Worm (Caenorhabditis elegans) whole organism, L1 larva: ENCODE data around the gene abu-2.
"Not testable (repeated sequence)": the region's sequence is repeated elsewhere in the genome, so short reads cannot be mapped to it uniquely, and the experiment has no call there.

Experiments used
- C16A3.4 ChIP-seq: fragments of 150-350 bp; optimal IDR thresholded peaks from 2 replicates; lab custom pipeline; 2014; ENCODE audit warnings: missing biosample characterization, missing genetic modification characterization
- Y116A8C.19 ChIP-seq: sonication (generic microtip); optimal IDR thresholded peaks from 2 replicates; lab custom pipeline; 2016; ENCODE audit warnings: missing compliant biosample characterization, missing genetic modification characterization, borderline replicate concordance
- aly-2 ChIP-seq: fragments of 150-350 bp; optimal IDR thresholded peaks from 2 replicates; lab custom pipeline; 2014; ENCODE audit warnings: missing biosample characterization, missing genetic modification characterization
- blmp-1 ChIP-seq: fragments of 150-350 bp; optimal IDR thresholded peaks from 2 replicates; lab custom pipeline; 2014; ENCODE audit warnings: missing biosample characterization, missing genetic modification characterization
- ceh-82 ChIP-seq, 3 experiments: fragments of 150-350 bp in 1 of 3; sonication (generic microtip) in 2 of 3; optimal IDR thresholded peaks; 2 replicates each; lab custom pipeline; 2014 to 2017; ENCODE audit warnings: missing biosample characterization in 3 of 3, missing genetic modification characterization in 3 of 3
- ceh-90 ChIP-seq: sonication (generic microtip); optimal IDR thresholded peaks from 2 replicates; lab custom pipeline; 2016; ENCODE audit warnings: missing genetic modification characterization, missing compliant biosample characterization
- dpl-1 ChIP-seq, 3 experiments: fragments of 150-350 bp in 2 of 3; sonication (generic microtip) in 1 of 3; optimal IDR thresholded peaks; 2 replicates each; lab custom pipeline; 2014 to 2017; ENCODE audit warnings: missing biosample characterization in 3 of 3, missing genetic modification characterization in 3 of 3, missing genetic modification reagents in 3 of 3
- dsc-1 ChIP-seq: sonication (generic microtip); optimal IDR thresholded peaks from 2 replicates; lab custom pipeline; 2016; ENCODE audit warnings: mild to moderate bottlenecking, missing genetic modification characterization, missing compliant biosample characterization
- efl-1 ChIP-seq, 4 experiments: fragments of 150-350 bp; optimal IDR thresholded peaks in 3 of 4; peaks in 1 of 4; 1 replicate in 1 of 4; 2 replicates in 3 of 4; lab custom pipeline; 2014; ENCODE audit warnings: missing biosample characterization in 2 of 4, missing genetic modification characterization in 2 of 4, missing genetic modification reagents in 2 of 4
- elt-2 ChIP-seq: sonication (generic microtip); optimal IDR thresholded peaks from 2 replicates; lab custom pipeline; 2016; ENCODE audit warnings: missing genetic modification characterization, mild to moderate bottlenecking, inconsistent platforms, missing compliant biosample characterization, missing genetic modification reagents
- elt-3 ChIP-seq, 6 experiments: fragments of 150-350 bp in 1 of 6; sonication (generic microtip); optimal IDR thresholded peaks; 2 replicates each; lab custom pipeline; 2017 to 2018; ENCODE audit warnings: missing biosample characterization in 6 of 6, missing genetic modification characterization in 6 of 6, inconsistent platforms in 1 of 6
- ets-5 ChIP-seq: fragments of 200-800 bp; sonication (Bioruptor generic); IDR thresholded peaks from 2 replicates; pipeline ENCODE4 v1.3.6; 2022; ENCODE audit warnings: missing genetic modification characterization, missing compliant biosample characterization
- fkh-10 ChIP-seq: sonication (generic microtip); optimal IDR thresholded peaks from 2 replicates; lab custom pipeline; 2017; ENCODE audit warnings: missing biosample characterization, missing genetic modification reagents, missing genetic modification characterization
- fkh-4 ChIP-seq: sonication (generic microtip); optimal IDR thresholded peaks from 2 replicates; lab custom pipeline; 2016; ENCODE audit warnings: missing compliant biosample characterization, missing genetic modification characterization, borderline replicate concordance
- fkh-8 ChIP-seq: sonication (generic microtip); optimal IDR thresholded peaks from 2 replicates; lab custom pipeline; 2016; ENCODE audit warnings: mild to moderate bottlenecking, missing genetic modification characterization, missing compliant biosample characterization
- irx-1 ChIP-seq: sonication (generic microtip); optimal IDR thresholded peaks from 2 replicates; lab custom pipeline; 2016; ENCODE audit warnings: missing genetic modification characterization, missing compliant biosample characterization
- jun-1 ChIP-seq: fragments of 150-350 bp; optimal IDR thresholded peaks from 2 replicates; lab custom pipeline; 2014; ENCODE audit warnings: missing biosample characterization, missing genetic modification reagents, missing genetic modification characterization
- lin-14 ChIP-seq: fragments of 200-800 bp; sonication (Bioruptor generic); optimal IDR thresholded peaks from 2 replicates; lab custom pipeline; 2018; ENCODE audit warnings: mild to moderate bottlenecking, missing genetic modification characterization, moderate library complexity, missing compliant biosample characterization
- lin-15B ChIP-seq: fragments of 150-350 bp; sonication (generic microtip); optimal IDR thresholded peaks from 3 replicates; lab custom pipeline; 2014; ENCODE audit warnings: missing biosample characterization, missing genetic modification characterization
- lin-39 ChIP-seq: fragments of 150-350 bp; optimal IDR thresholded peaks from 2 replicates; lab custom pipeline; 2014; ENCODE audit warnings: missing biosample characterization, missing genetic modification reagents, missing genetic modification characterization
- lir-3 ChIP-seq: sonication (generic microtip); optimal IDR thresholded peaks from 2 replicates; lab custom pipeline; 2016; ENCODE audit warnings: mild to moderate bottlenecking, missing genetic modification characterization, moderate library complexity, missing compliant biosample characterization; ENCODE audit not compliant: poor library complexity
- mef-2 ChIP-seq: fragments of 150-350 bp; optimal IDR thresholded peaks from 2 replicates; lab custom pipeline; 2014; ENCODE audit warnings: missing biosample characterization, missing genetic modification characterization
- mep-1 ChIP-seq: fragments of 150-350 bp; optimal IDR thresholded peaks from 2 replicates; lab custom pipeline; 2014; ENCODE audit warnings: missing biosample characterization, missing genetic modification characterization
- nhr-237 ChIP-seq: fragments of 150-350 bp; optimal IDR thresholded peaks from 2 replicates; lab custom pipeline; 2014; ENCODE audit warnings: missing biosample characterization, missing genetic modification characterization
- nhr-47 ChIP-seq: sonication (generic microtip); optimal IDR thresholded peaks from 2 replicates; lab custom pipeline; 2016; ENCODE audit warnings: mild to moderate bottlenecking, missing genetic modification characterization, moderate library complexity, missing compliant biosample characterization
- nhr-77 ChIP-seq: fragments of 150-350 bp; optimal IDR thresholded peaks from 2 replicates; lab custom pipeline; 2014; ENCODE audit warnings: missing biosample characterization, missing genetic modification characterization
- nhr-85 ChIP-seq: sonication (generic microtip); peaks from one replicate; lab custom pipeline; 2016; ENCODE audit warnings: missing genetic modification characterization, inconsistent platforms, missing compliant biosample characterization
- pax-3 ChIP-seq: fragments of 200-800 bp; sonication (Bioruptor generic); optimal IDR thresholded peaks from 2 replicates; lab custom pipeline; 2018; ENCODE audit warnings: mild to moderate bottlenecking, missing genetic modification characterization, moderate library complexity, missing compliant biosample characterization
- pqm-1 ChIP-seq: sonication (generic microtip); optimal IDR thresholded peaks from 3 replicates; lab custom pipeline; 2017; ENCODE audit warnings: missing biosample characterization, missing genetic modification characterization
- rnt-1 ChIP-seq: sonication (generic microtip); optimal IDR thresholded peaks from 2 replicates; lab custom pipeline; 2016; ENCODE audit warnings: mild to moderate bottlenecking, missing genetic modification characterization, moderate library complexity, missing compliant biosample characterization
- skn-1 ChIP-seq: fragments of 150-350 bp; optimal IDR thresholded peaks from 2 replicates; lab custom pipeline; 2014; ENCODE audit warnings: missing biosample characterization, missing genetic modification characterization
- snpc-4 ChIP-seq: fragments of 150-350 bp; optimal IDR thresholded peaks from 2 replicates; lab custom pipeline; 2014; ENCODE audit warnings: missing biosample characterization, missing genetic modification characterization
- snu-23 ChIP-seq: sonication (generic microtip); optimal IDR thresholded peaks from 2 replicates; lab custom pipeline; 2016; ENCODE audit warnings: missing genetic modification characterization, missing compliant biosample characterization
- sox-4 ChIP-seq: sonication (generic microtip); optimal IDR thresholded peaks from 2 replicates; lab custom pipeline; 2016; ENCODE audit warnings: missing genetic modification characterization, missing compliant biosample characterization
- sptf-1 ChIP-seq: fragments of 150-350 bp; optimal IDR thresholded peaks from 2 replicates; lab custom pipeline; 2014; ENCODE audit warnings: missing biosample characterization, missing genetic modification characterization
- swsn-7 ChIP-seq: sonication (generic microtip); optimal IDR thresholded peaks from 2 replicates; lab custom pipeline; 2016; ENCODE audit warnings: missing genetic modification characterization, missing compliant biosample characterization
- tbx-2 ChIP-seq: sonication (generic microtip); optimal IDR thresholded peaks from 2 replicates; lab custom pipeline; 2016; ENCODE audit warnings: missing genetic modification characterization, missing compliant biosample characterization
- unc-130 ChIP-seq: fragments of 150-350 bp; optimal IDR thresholded peaks from 2 replicates; lab custom pipeline; 2017; ENCODE audit warnings: missing biosample characterization, missing genetic modification characterization, inconsistent platforms
- unc-62 ChIP-seq: fragments of 150-350 bp; optimal IDR thresholded peaks from 2 replicates; lab custom pipeline; 2014; ENCODE audit warnings: missing biosample characterization, missing genetic modification reagents, missing genetic modification characterization
- unc-98 ChIP-seq: fragments of 200-800 bp; sonication (Bioruptor generic); IDR thresholded peaks from 2 replicates; pipeline ENCODE4 v1.3.6; 2022; ENCODE audit warnings: missing genetic modification characterization, missing compliant biosample characterization
- zip-4 ChIP-seq: fragments of 200-800 bp; sonication (Bioruptor generic); optimal IDR thresholded peaks from 2 replicates; lab custom pipeline; 2018; ENCODE audit warnings: mild to moderate bottlenecking, missing genetic modification characterization, moderate library complexity, missing compliant biosample characterization
- ztf-11 ChIP-seq, 2 experiments: sonication (generic microtip); optimal IDR thresholded peaks; 2 replicates each; lab custom pipeline; 2016 to 2017; ENCODE audit warnings: missing genetic modification characterization in 2 of 2, missing biosample characterization in 1 of 2, missing compliant biosample characterization in 1 of 2

Gene abu-2

ce11 chrX:1438925-1439324 is 28.5 kb upstream of the abu-2 start (continued):
- TF ChIP-seq nhr-47: peak; percentile 68
- TF ChIP-seq ets-5 (GFP tag; lab: Robert Waterston, UW): no peak
- TF ChIP-seq rnt-1 (tag; lab: Kevin White, UChicago): peak; percentile 16
- TF ChIP-seq ztf-11 (tag; optimal IDR thresholded peaks at IDR 0.05; lab: Kevin White, UChicago): no peak
- no peak for TF ChIP-seq nhr-237 (tag; lab: Kevin White, UChicago)
- TF ChIP-seq unc-62: no peak
- no peak for TF ChIP-seq elt-2 (tag; lab: Kevin White, UChicago)
- TF ChIP-seq C16A3.4: no peak
- TF ChIP-seq elt-3 (tag; optimal IDR thresholded peaks at IDR 0.05; lab: Kevin White, UChicago): no peak
- no peak for TF ChIP-seq unc-130 (tag; lab: Kevin White, UChicago)
- TF ChIP-seq lin-39 (tag; lab: Kevin White, UChicago): no peak
- TF ChIP-seq, all 84 proteins: peak for 20

- TF ChIP-seq ceh-82 (tag; optimal IDR thresholded peaks at IDR 0.05; lab: Kevin White, UChicago): peak; percentile 10 to 57 (median 21)
- TF ChIP-seq nhr-47: peak; percentile 68
- peak; percentile 53 for TF ChIP-seq dsc-1 (tag; lab: Kevin White, UChicago)
- TF ChIP-seq fkh-8 (tag; lab: Kevin White, UChicago): peak; percentile 43
- peak; percentile 22 for TF ChIP-seq skn-1
- peak; percentile 1 for TF ChIP-seq jun-1 (tag; lab: Kevin White, UChicago)
- no peak for TF ChIP-seq ets-5 (GFP tag; lab: Robert Waterston, UW)
- no peak for TF ChIP-seq unc-130 (tag; lab: Kevin White, UChicago)
- TF ChIP-seq efl-1 (optimal IDR thresholded peaks at IDR 0.05; lab: Kevin White, UChicago): peak in 1 of 2 experiments; percentile 17
- TF ChIP-seq efl-1 (GFP tag; optimal IDR thresholded peaks at IDR 0.05 in 1 of 2; lab: Kevin White, UChicago): peak in 1 of 2 experiments; percentile 70
- peak; percentile 55 for TF ChIP-seq fkh-10
- peak; percentile 9 for TF ChIP-seq rnt-1 (tag; lab: Kevin White, UChicago)
- TF ChIP-seq snu-23: peak; percentile 18
- TF ChIP-seq mep-1 (tag; lab: Kevin White, UChicago): peak; percentile 4
- peak; percentile 11 for TF ChIP-seq tbx-2 (tag; lab: Kevin White, UChicago)
- no peak for TF ChIP-seq snpc-4 (tag; lab: Kevin White, UChicago)
- TF ChIP-seq, all 84 proteins: peak for 12
Measured at ce11 chrX:1437097-1437496, 26.6 kb upstream of the abu-2 start.

ce11 chrX:1430707-1431106 is 20.3 kb upstream of the abu-2 start, which contains the start of gene F19G12.1:
F19G12.1 (plus strand) TSS chrX:1431007.
- not testable (repeated sequence) for TF ChIP-seq ceh-90, nhr-85, fkh-4 (tag; lab: Kevin White, UChicago)

- TF ChIP-seq dpl-1 (GFP tag; optimal IDR thresholded peaks at IDR 0.05; lab: Kevin White, UChicago) (no peak), swsn-7 (tag; lab: Kevin White, UChicago) (no peak), Y116A8C.19 (tag; lab: Kevin White, UChicago) (no peak), irx-1 (tag; lab: Kevin White, UChicago) (no peak), zip-4 (GFP tag; lab: Kevin White, UChicago) (no peak), lin-15B (tag; lab: Kevin White, UChicago) (no peak), sptf-1 (tag; lab: Kevin White, UChicago) (no peak), fkh-4 (tag; lab: Kevin White, UChicago) (no peak), nhr-77 (no peak), mef-2 (tag; lab: Kevin White, UChicago) (no peak), pax-3 (tag; lab: Kevin White, UChicago) (no peak), lin-14 (GFP tag; lab: Kevin White, UChicago) (no peak), C16A3.4 (no peak), aly-2 (tag; lab: Kevin White, UChicago) (no peak), lir-3 (tag; lab: Kevin White, UChicago) (no peak), unc-98 (no peak), unc-130 (tag; lab: Kevin White, UChicago) (no peak), sox-4 (tag; lab: Kevin White, UChicago) (no peak), pqm-1 (tag; lab: Kevin White, UChicago) (no peak), blmp-1 (no peak)
Measured at ce11 chrX:1426425-1426824, 16.0 kb upstream of the abu-2 start, which contains the start of gene F19G12.11. F19G12.11 (minus strand) TSS chrX:1426525.
